Fruit fly (Drosophila melanogaster): ENCODE measurements around the gene Sec16.

The Sec16 gene

dm6 chrX:12582984-12583869 lies 12.6 kb upstream of the Sec16 start, which contains the start of gene Pits (continued):
- TF ChIP-seq sob (GFP tag; IDR thresholded peaks at IDR 0.05) (peak; percentile 22), az2 (GFP tag; optimal IDR thresholded peaks at IDR 0.05) (no peak), CoRest (tag; optimal IDR thresholded peaks at IDR 0.05) (peak; percentile 69), CG14965 (GFP tag; optimal IDR thresholded peaks at IDR 0.05; ENCODE audit: borderline replicate concordance) (no peak), CG33213 (GFP tag; optimal IDR thresholded peaks at IDR 0.05) (peak; percentile 87), da (GFP tag; optimal IDR thresholded peaks at IDR 0.05) (no peak), yki (optimal IDR thresholded peaks at IDR 0.05) (peak; percentile 21), HHEX (GFP tag; optimal IDR thresholded peaks at IDR 0.05) (peak; percentile 56), jumu (GFP tag; optimal IDR thresholded peaks at IDR 0.05) (no peak), gcm (GFP tag; optimal IDR thresholded peaks at IDR 0.05) (peak; percentile 53), Usf (GFP tag; optimal IDR thresholded peaks at IDR 0.05) (peak; percentile 3), CG3281 (GFP tag; optimal IDR thresholded peaks at IDR 0.05) (peak; percentile 2), CG2202 (tag; optimal IDR thresholded peaks at IDR 0.05) (no peak), nmo (GFP tag; optimal IDR thresholded peaks at IDR 0.05) (peak; percentile 54), CG18476 (GFP tag; optimal IDR thresholded peaks at IDR 0.05) (peak; percentile 42), knrl (GFP tag; IDR thresholded peaks at IDR 0.05; ENCODE audit: partially characterized antibody) (peak; percentile 50; the same call in 1 of the 3 replicates), CG1233 (GFP tag; optimal IDR thresholded peaks at IDR 0.05) (peak; percentile 24), CG1832 (GFP tag; optimal IDR thresholded peaks at IDR 0.05) (peak; percentile 91), Xbp1 (GFP tag; optimal IDR thresholded peaks at IDR 0.05) (peak; percentile 47), Stat92E (GFP tag; optimal IDR thresholded peaks at IDR 0.05) (peak in 1 of 3 experiments; percentile 87), lola (GFP tag; optimal IDR thresholded peaks at IDR 0.05) (peak in 1 of 3 experiments; percentile 28), crp (GFP tag; optimal IDR thresholded peaks at IDR 0.05) (peak in 1 of 2 experiments; percentile 68), CG4360 (GFP tag; IDR thresholded peaks at IDR 0.05) (peak; percentile 35; the same call in 1 of the 2 replicates), maf-S (GFP tag; optimal IDR thresholded peaks at IDR 0.05) (peak; percentile 49), lab (GFP tag; optimal IDR thresholded peaks at IDR 0.05) (peak; percentile 59), ato (GFP tag; IDR thresholded peaks at IDR 0.05; ENCODE audit: partially characterized antibody) (peak; percentile 42; the same call in 1 of the 2 replicates), nerfin-2 (GFP tag; IDR thresholded peaks at IDR 0.05; ENCODE audit: partially characterized antibody) (no peak), C15 (GFP tag; IDR thresholded peaks at IDR 0.05) (no peak), eve (GFP tag; optimal IDR thresholded peaks at IDR 0.05) (no peak), exex (tag; optimal IDR thresholded peaks at IDR 0.05) (peak; percentile 31), Awh (GFP tag; IDR thresholded peaks at IDR 0.05) (peak; percentile 32; the same call in 1 of the 2 replicates), nom (GFP tag; optimal IDR thresholded peaks at IDR 0.05) (peak; percentile 81), Sin3A (optimal IDR thresholded peaks at IDR 0.05) (peak; percentile 67), Scr (GFP tag; IDR thresholded peaks at IDR 0.05; ENCODE audit: partially characterized antibody) (peak; percentile 26), chif (GFP tag; optimal IDR thresholded peaks at IDR 0.05) (no peak), CG11456 (GFP tag; IDR thresholded peaks at IDR 0.05) (peak; percentile 67; the same call in 2 of the 3 replicates), dmrt11E (tag; optimal IDR thresholded peaks at IDR 0.05) (peak; percentile 47), sens-2 (GFP tag; IDR thresholded peaks at IDR 0.05) (no peak), CG31388 (GFP tag; optimal IDR thresholded peaks at IDR 0.05) (no peak), Atf3 (GFP tag; optimal IDR thresholded peaks at IDR 0.05) (peak; percentile 13), CG3163 (GFP tag; optimal IDR thresholded peaks at IDR 0.05) (peak; percentile 61), mam (GFP tag; optimal IDR thresholded peaks at IDR 0.05) (no peak), Drgx (GFP tag; IDR thresholded peaks at IDR 0.05) (peak; percentile 29), CG3847 (GFP tag; IDR thresholded peaks at IDR 0.05) (peak; percentile 56), CG17802 (tag; optimal IDR thresholded peaks at IDR 0.05) (no peak), Spps (tag; optimal IDR thresholded peaks at IDR 0.05) (peak; percentile 14), Doc2 (GFP tag; IDR thresholded peaks at IDR 0.05) (no peak)
